Fruit fly (Drosophila melanogaster) whole organism: ENCODE results near the gene fig.
A peak's percentile ranks its signal among the peaks of the same experiment; 100 is the strongest.

Experiments used
- CG8478 ChIP-seq: fragments of >200 bp; optimal IDR thresholded peaks from 2 replicates; lab custom pipeline; 2018; ENCODE audit warnings: inconsistent platforms
- EcR ChIP-seq, 2 experiments: fragments of >200 bp; optimal IDR thresholded peaks; 2 replicates each; lab custom pipeline; 2017; ENCODE audit warnings: missing biosample characterization in 2 of 2, missing genetic modification characterization in 2 of 2, missing genetic modification reagents in 2 of 2
- pan ChIP-seq: fragments of >200 bp; optimal IDR thresholded peaks from 2 replicates; lab custom pipeline; 2017
- usp ChIP-seq: fragments of >200 bp; optimal IDR thresholded peaks from 2 replicates; lab custom pipeline; 2017; ENCODE audit warnings: missing biosample characterization, missing genetic modification characterization, mixed read lengths

- TF ChIP-seq CG8478 (lab: Kevin White, UChicago) (no peak), usp (GFP tag; lab: Kevin White, UChicago) (no peak), pan (peak; percentile 93), EcR (GFP tag; optimal IDR thresholded peaks at IDR 0.05; lab: Kevin White, UChicago) (peak in 1 of 2 experiments; percentile 0)
Observed at dm6 chr3R:29778139-29778984, 1.9 kb downstream of the fig start.
